Fruit fly (Drosophila melanogaster) whole organism, embryonic: ENCODE measurements around the gene CG4615.

ENCODE experiments used
- Atf-2 ChIP-seq: fragments of 200-800 bp; sonication (Bioruptor generic); optimal IDR thresholded peaks from 2 replicates; lab custom pipeline; 2016; ENCODE audit warnings: missing biosample characterization, missing genetic modification characterization
- Bgb ChIP-seq: fragments of 200-800 bp; sonication (Bioruptor generic); IDR thresholded peaks from 2 replicates; pipeline ENCODE4 v1.3.6; 2022; ENCODE audit warnings: missing biosample characterization, missing genetic modification characterization; ENCODE audit not compliant: partially characterized antibody
- Blimp-1 ChIP-seq: fragments of 200-800 bp; sonication (Bioruptor generic); optimal IDR thresholded peaks from 3 replicates; lab custom pipeline; 2018; ENCODE audit warnings: missing biosample characterization, missing genetic modification characterization, mild to moderate bottlenecking, moderate library complexity, missing genetic modification reagents
- CG10267 ChIP-seq: fragments of 200-800 bp; sonication (Bioruptor generic); optimal IDR thresholded peaks from 2 replicates; lab custom pipeline; 2018; ENCODE audit warnings: missing biosample characterization, mild to moderate bottlenecking, missing genetic modification characterization, moderate library complexity
- CG10366 ChIP-seq: fragments of 200-800 bp; sonication (Bioruptor generic); IDR thresholded peaks from 2 replicates; pipeline ENCODE4 v1.3.6; 2022; ENCODE audit warnings: missing biosample characterization, missing genetic modification characterization
- CG10565 ChIP-seq: fragments of 200-800 bp; sonication (Bioruptor generic); optimal IDR thresholded peaks from 3 replicates; lab custom pipeline; 2016; ENCODE audit warnings: missing biosample characterization, mild to moderate bottlenecking, missing genetic modification characterization
- CG11456 ChIP-seq: fragments of 200-800 bp; sonication (Bioruptor generic); IDR thresholded peaks from 3 replicates; pipeline ENCODE4 v1.3.6; 2022; ENCODE audit warnings: missing biosample characterization, missing genetic modification characterization
- CG11504 ChIP-seq: fragments of 200-800 bp; sonication (Bioruptor generic); optimal IDR thresholded peaks from 3 replicates; lab custom pipeline; 2019; ENCODE audit warnings: missing biosample characterization, mild to moderate bottlenecking, missing genetic modification characterization, moderate library complexity
- CG13123 ChIP-seq: fragments of 200-800 bp; sonication (Bioruptor generic); optimal IDR thresholded peaks from 2 replicates; lab custom pipeline; 2016; ENCODE audit warnings: missing biosample characterization, missing genetic modification characterization
- CG13624 ChIP-seq: fragments of 200-800 bp; sonication (Bioruptor generic); optimal IDR thresholded peaks from 2 replicates; lab custom pipeline; 2016; ENCODE audit warnings: missing biosample characterization, missing genetic modification characterization
- CG13894 ChIP-seq: fragments of 200-800 bp; sonication (Bioruptor generic); optimal IDR thresholded peaks from 3 replicates; lab custom pipeline; 2018; ENCODE audit warnings: missing biosample characterization, mild to moderate bottlenecking, missing genetic modification characterization, moderate library complexity
- CG15011 ChIP-seq: fragments of 200-800 bp; sonication (Bioruptor generic); optimal IDR thresholded peaks from 3 replicates; lab custom pipeline; 2018; ENCODE audit warnings: missing biosample characterization, mild to moderate bottlenecking, missing genetic modification characterization
- CG15073 ChIP-seq: fragments of 200-800 bp; sonication (Bioruptor generic); optimal IDR thresholded peaks from 2 replicates; lab custom pipeline; 2016; ENCODE audit warnings: missing biosample characterization, missing genetic modification characterization
- CG15696 ChIP-seq: fragments of 200-800 bp; sonication (Bioruptor generic); optimal IDR thresholded peaks from 2 replicates; lab custom pipeline; 2019; ENCODE audit warnings: missing biosample characterization, mild to moderate bottlenecking, missing genetic modification characterization, moderate library complexity
- CG17568 ChIP-seq: fragments of 200-800 bp; sonication (Bioruptor generic); optimal IDR thresholded peaks from 2 replicates; lab custom pipeline; 2018; ENCODE audit warnings: missing biosample characterization, mild to moderate bottlenecking, missing genetic modification characterization, moderate library complexity
- CG2202 ChIP-seq: fragments of 200-800 bp; sonication (Bioruptor generic); optimal IDR thresholded peaks from 2 replicates; lab custom pipeline; 2018; ENCODE audit warnings: missing biosample characterization, mild to moderate bottlenecking, missing genetic modification characterization
- CG2875 ChIP-seq: fragments of 200-800 bp; sonication (Bioruptor generic); optimal IDR thresholded peaks from 2 replicates; lab custom pipeline; 2017; ENCODE audit warnings: missing biosample characterization, mild to moderate bottlenecking, missing genetic modification characterization, missing genetic modification reagents
- CG3163 ChIP-seq: fragments of 200-800 bp; sonication (Bioruptor generic); optimal IDR thresholded peaks from 3 replicates; lab custom pipeline; 2016; ENCODE audit warnings: missing biosample characterization, missing genetic modification characterization
- CG3281 ChIP-seq: fragments of 200-800 bp; sonication (Bioruptor generic); optimal IDR thresholded peaks from 3 replicates; lab custom pipeline; 2017; ENCODE audit warnings: missing biosample characterization, mild to moderate bottlenecking, missing genetic modification characterization
- CG4617 ChIP-seq: fragments of 200-800 bp; sonication (Bioruptor generic); optimal IDR thresholded peaks from 3 replicates; lab custom pipeline; 2016; ENCODE audit warnings: missing biosample characterization, missing genetic modification characterization, borderline replicate concordance
- CG7745 ChIP-seq: fragments of 200-800 bp; sonication (Bioruptor generic); optimal IDR thresholded peaks from 2 replicates; lab custom pipeline; 2018; ENCODE audit warnings: missing biosample characterization, mild to moderate bottlenecking, missing genetic modification characterization, moderate library complexity
- CG9817 ChIP-seq: fragments of 200-800 bp; sonication (Bioruptor generic); optimal IDR thresholded peaks from 2 replicates; lab custom pipeline; 2018; ENCODE audit warnings: missing biosample characterization, mild to moderate bottlenecking, missing genetic modification characterization, moderate library complexity
- CG9932 ChIP-seq: fragments of 200-800 bp; sonication (Bioruptor generic); IDR thresholded peaks from 2 replicates; pipeline ENCODE4 v1.3.6; 2022; ENCODE audit warnings: missing biosample characterization, missing genetic modification characterization
- Dad ChIP-seq: fragments of 200-800 bp; sonication (Bioruptor generic); optimal IDR thresholded peaks from 3 replicates; lab custom pipeline; 2016; ENCODE audit warnings: missing biosample characterization, missing genetic modification characterization
- Hr78 ChIP-seq, 2 experiments: fragments of 200-800 bp in 1 of 2; fragments of >200 bp in 1 of 2; sonication (Bioruptor generic) in 1 of 2; optimal IDR thresholded peaks; 2 replicates each; lab custom pipeline; 2017 to 2019; ENCODE audit warnings: missing biosample characterization in 2 of 2, missing genetic modification characterization in 2 of 2, mild to moderate bottlenecking in 1 of 2, moderate library complexity in 1 of 2
- Jarid2 ChIP-seq: fragments of 200-800 bp; sonication (Bioruptor generic); optimal IDR thresholded peaks from 3 replicates; lab custom pipeline; 2017; ENCODE audit warnings: mild to moderate bottlenecking, missing biosample characterization, missing genetic modification reagents, missing genetic modification characterization
- Poxn ChIP-seq: fragments of 200-800 bp; sonication (Bioruptor generic); IDR thresholded peaks from 2 replicates; pipeline ENCODE4 v1.3.6; 2022; ENCODE audit warnings: missing biosample characterization, missing genetic modification characterization
- Xrp1 ChIP-seq: fragments of 200-800 bp; sonication (Bioruptor generic); IDR thresholded peaks from 2 replicates; pipeline ENCODE4 v1.3.6; 2022; ENCODE audit warnings: missing biosample characterization, missing genetic modification characterization
- ab ChIP-seq: fragments of 200-800 bp; sonication (Bioruptor generic); optimal IDR thresholded peaks from 2 replicates; lab custom pipeline; 2016; ENCODE audit warnings: missing biosample characterization, missing genetic modification characterization
- abd-A ChIP-seq: fragments of 200-800 bp; sonication (Bioruptor generic); optimal IDR thresholded peaks from 3 replicates; lab custom pipeline; 2019; ENCODE audit warnings: missing biosample characterization, mild to moderate bottlenecking, missing genetic modification characterization, moderate library complexity
- br ChIP-seq: fragments of >200 bp; optimal IDR thresholded peaks from 2 replicates; lab custom pipeline; 2017
- cato ChIP-seq: fragments of 200-800 bp; sonication (Bioruptor generic); optimal IDR thresholded peaks from 2 replicates; lab custom pipeline; 2016; ENCODE audit warnings: missing biosample characterization, missing genetic modification characterization, borderline replicate concordance
- chif ChIP-seq, 2 experiments: fragments of 200-800 bp; sonication (Bioruptor generic); optimal IDR thresholded peaks; 3 replicates each; lab custom pipeline; 2016; ENCODE audit warnings: missing biosample characterization in 2 of 2, missing genetic modification characterization in 2 of 2
- dm ChIP-seq: fragments of 200-800 bp; sonication (Bioruptor generic); optimal IDR thresholded peaks from 3 replicates; lab custom pipeline; 2016; ENCODE audit warnings: missing biosample characterization, missing genetic modification characterization
- dmrt11E ChIP-seq: fragments of 200-800 bp; sonication (Bioruptor generic); optimal IDR thresholded peaks from 3 replicates; lab custom pipeline; 2018; ENCODE audit warnings: missing biosample characterization, mild to moderate bottlenecking, missing genetic modification characterization, moderate library complexity
- ems ChIP-seq: fragments of 200-800 bp; sonication (Bioruptor generic); optimal IDR thresholded peaks from 3 replicates; lab custom pipeline; 2016; ENCODE audit warnings: missing biosample characterization, missing genetic modification characterization
- fd64A ChIP-seq: fragments of 200-800 bp; sonication (Bioruptor generic); optimal IDR thresholded peaks from 3 replicates; lab custom pipeline; 2018; ENCODE audit warnings: missing biosample characterization, mild to moderate bottlenecking, missing genetic modification characterization
- fd96Cb ChIP-seq: fragments of 200-800 bp; sonication (Bioruptor generic); optimal IDR thresholded peaks from 2 replicates; lab custom pipeline; 2018; ENCODE audit warnings: missing biosample characterization, mild to moderate bottlenecking, missing genetic modification characterization, moderate library complexity
- lab ChIP-seq: fragments of 200-800 bp; sonication (Bioruptor generic); optimal IDR thresholded peaks from 3 replicates; lab custom pipeline; 2017; ENCODE audit warnings: missing biosample characterization, missing genetic modification characterization, mild to moderate bottlenecking, moderate library complexity, missing genetic modification reagents
- phol ChIP-seq: fragments of 200-800 bp; sonication (Bioruptor generic); optimal IDR thresholded peaks from 3 replicates; lab custom pipeline; 2018; ENCODE audit warnings: missing biosample characterization, mild to moderate bottlenecking, missing genetic modification characterization, moderate library complexity
- pros ChIP-seq: fragments of 200-800 bp; sonication (Bioruptor generic); optimal IDR thresholded peaks from 3 replicates; lab custom pipeline; 2019; ENCODE audit warnings: missing biosample characterization, mild to moderate bottlenecking, missing genetic modification characterization, moderate library complexity
- psq ChIP-seq: fragments of 200-800 bp; sonication (Bioruptor generic); optimal IDR thresholded peaks from 2 replicates; lab custom pipeline; 2017; ENCODE audit warnings: missing biosample characterization, missing genetic modification characterization
- pum ChIP-seq: fragments of 200-800 bp; sonication (Bioruptor generic); optimal IDR thresholded peaks from 2 replicates; lab custom pipeline; 2016; ENCODE audit warnings: missing biosample characterization, missing genetic modification characterization
- ro ChIP-seq: fragments of 200-800 bp; sonication (Bioruptor generic); IDR thresholded peaks from 2 replicates; pipeline ENCODE4 v1.3.6; 2022; ENCODE audit warnings: missing biosample characterization, missing genetic modification characterization
- seq ChIP-seq: fragments of 200-800 bp; sonication (Bioruptor generic); IDR thresholded peaks from 2 replicates; pipeline ENCODE4 v1.3.6; 2022; ENCODE audit warnings: missing biosample characterization, missing genetic modification characterization
- sim ChIP-seq: fragments of 200-800 bp; sonication (Bioruptor generic); IDR thresholded peaks from 2 replicates; pipeline ENCODE4 v1.3.6; 2022; ENCODE audit warnings: missing biosample characterization, missing genetic modification characterization
- sisA ChIP-seq: fragments of 200-800 bp; sonication (Bioruptor generic); IDR thresholded peaks from 2 replicates; pipeline ENCODE4 v1.3.6; 2022; ENCODE audit warnings: missing biosample characterization, missing genetic modification characterization
- so ChIP-seq: fragments of 200-800 bp; sonication (Bioruptor generic); IDR thresholded peaks from 3 replicates; pipeline ENCODE4 v1.3.6; 2022; ENCODE audit warnings: missing biosample characterization, missing genetic modification characterization
- ssp ChIP-seq: fragments of 200-800 bp; sonication (Bioruptor generic); IDR thresholded peaks from 2 replicates; pipeline ENCODE4 v1.3.6; 2022; ENCODE audit warnings: missing biosample characterization, missing genetic modification characterization
- toy ChIP-seq: fragments of 200-800 bp; sonication (Bioruptor generic); IDR thresholded peaks from 2 replicates; pipeline ENCODE4 v1.3.6; 2022; ENCODE audit warnings: missing biosample characterization, missing genetic modification characterization

Gene CG4615

DNA sequence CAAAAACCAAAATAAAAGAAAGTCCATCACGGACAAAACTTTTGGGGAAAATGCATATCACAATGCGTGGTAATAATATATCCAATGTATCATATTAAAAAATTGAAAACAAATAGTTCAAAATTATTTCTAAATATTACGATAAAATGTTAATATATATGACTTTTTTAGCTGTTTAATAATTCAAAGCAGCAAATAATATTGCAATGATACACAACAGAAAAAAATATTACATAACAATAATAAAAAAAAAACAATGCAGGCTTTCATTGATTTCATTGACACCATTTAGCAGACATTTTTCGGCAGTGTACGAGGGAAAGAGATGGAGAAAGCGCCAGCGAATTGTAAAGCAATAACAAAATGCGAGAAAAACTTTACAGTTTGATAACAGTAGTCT, 7.2 kb downstream of the CG4615 start (continued):
- TF ChIP-seq phol (tag; lab: Kevin White, UChicago) (peak; percentile 74), CG10267 (no peak), CG15011 (GFP tag; lab: Kevin White, UChicago) (no peak)

DNA sequence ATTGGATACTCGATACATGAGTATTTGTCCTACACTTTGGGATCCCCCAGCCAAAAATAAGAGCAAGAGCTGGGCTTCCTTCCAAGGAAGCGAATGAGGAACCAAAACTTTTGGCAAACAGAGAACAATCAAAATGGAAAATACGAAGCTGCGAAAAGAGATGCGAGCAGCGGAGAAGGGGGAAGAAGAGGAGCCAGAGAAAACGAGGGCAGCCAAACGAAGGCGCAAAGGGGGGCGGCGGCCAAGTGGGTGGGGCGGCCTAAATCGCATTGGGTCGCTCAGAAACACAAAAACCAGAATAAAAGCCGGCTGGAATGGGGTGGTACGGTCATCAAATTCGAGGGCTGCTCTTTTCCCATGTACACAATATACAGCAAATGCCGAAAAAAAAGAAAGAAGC, 7.9 kb downstream of the CG4615 start:
- TF ChIP-seq sisA (GFP tag; lab: Robert Waterston, UW), result no peak
- TF ChIP-seq dmrt11E, result no peak
- no peak for TF ChIP-seq CG7745 (tag; lab: Kevin White, UChicago)
- TF ChIP-seq abd-A, result peak; percentile 40
- TF ChIP-seq seq (GFP tag; lab: Robert Waterston, UW), result no peak
- peak; percentile 4 for TF ChIP-seq psq (GFP tag; lab: Kevin White, UChicago)
- TF ChIP-seq Jarid2, result no peak
- no peak for TF ChIP-seq CG11504
- TF ChIP-seq CG13894, result peak; percentile 28
- no peak for TF ChIP-seq CG3163 (GFP tag; lab: Kevin White, UChicago)
- TF ChIP-seq CG4617 (GFP tag; lab: Kevin White, UChicago), result no peak
- TF ChIP-seq CG9932 (GFP tag; lab: Robert Waterston, UW), result 0 out of 2 replicates have a peak, but pooled peaks have one; percentile 30
- no peak for TF ChIP-seq so (GFP tag; lab: Robert Waterston, UW)
- no peak for TF ChIP-seq Atf-2
- no peak for TF ChIP-seq Blimp-1 (GFP tag; lab: Kevin White, UChicago)
- TF ChIP-seq CG10565 (GFP tag; lab: Kevin White, UChicago), result no peak
- TF ChIP-seq CG13123 (GFP tag; lab: Kevin White, UChicago), result no peak
- 0 out of 2 replicates have a peak, but pooled peaks have one; percentile 30 for TF ChIP-seq Bgb (GFP tag; lab: Robert Waterston, UW)
- no peak for TF ChIP-seq lab (GFP tag; lab: Kevin White, UChicago)
- TF ChIP-seq CG11456 (GFP tag; lab: Robert Waterston, UW), result no peak
- no peak for TF ChIP-seq ro (GFP tag; lab: Robert Waterston, UW)
- no peak for TF ChIP-seq fd64A (GFP tag; lab: Kevin White, UChicago)
- no peak for TF ChIP-seq CG15696 (tag; lab: Kevin White, UChicago)
- no peak for TF ChIP-seq CG10366 (GFP tag; lab: Robert Waterston, UW)
- no peak for TF ChIP-seq CG2202
- no peak for TF ChIP-seq CG3281 (GFP tag; lab: Kevin White, UChicago)
- TF ChIP-seq Poxn (GFP tag; lab: Robert Waterston, UW), result no peak
- no peak for TF ChIP-seq chif (GFP tag; optimal IDR thresholded peaks at IDR 0.05; lab: Kevin White, UChicago)
- no peak for TF ChIP-seq Xrp1 (GFP tag; lab: Robert Waterston, UW)
- no peak for TF ChIP-seq CG15073 (GFP tag; lab: Kevin White, UChicago)
- no peak for TF ChIP-seq pum (GFP tag; lab: Kevin White, UChicago)
- TF ChIP-seq dm (GFP tag; lab: Kevin White, UChicago), result no peak
- no peak for TF ChIP-seq CG13624
- TF ChIP-seq Dad (GFP tag; lab: Kevin White, UChicago), result no peak
- TF ChIP-seq CG2875 (GFP tag; lab: Kevin White, UChicago), result no peak
- TF ChIP-seq CG17568 (GFP tag; lab: Kevin White, UChicago), result no peak
- no peak for TF ChIP-seq toy (GFP tag; lab: Robert Waterston, UW)
- no peak for TF ChIP-seq br (lab: Kevin White, UChicago)
- no peak for TF ChIP-seq sim
- TF ChIP-seq fd96Cb (tag; lab: Kevin White, UChicago), result no peak
- TF ChIP-seq CG9817 (tag; lab: Kevin White, UChicago), result no peak
- TF ChIP-seq pros, result peak; percentile 41
- no peak for TF ChIP-seq ssp (GFP tag; lab: Robert Waterston, UW)
- no peak for TF ChIP-seq cato (GFP tag; lab: Kevin White, UChicago)
- TF ChIP-seq ab (GFP tag; lab: Kevin White, UChicago), result no peak
- TF ChIP-seq ems (GFP tag; lab: Kevin White, UChicago), result no peak
- TF ChIP-seq Hr78 (GFP tag; optimal IDR thresholded peaks at IDR 0.05; lab: Kevin White, UChicago), result no peak
